Worm (Caenorhabditis elegans) whole organism, L4 larva: ENCODE results near the gene clec-66.

Experiments used
- D1046.2 ChIP-seq: fragments of 200-800 bp; sonication (Bioruptor generic); IDR thresholded peaks from 2 replicates; pipeline ENCODE4 v1.3.6; 2022; ENCODE audit warnings: missing genetic modification characterization, missing compliant biosample characterization
- F10B5.3 ChIP-seq: sonication (generic microtip); optimal IDR thresholded peaks from 2 replicates; lab custom pipeline; 2016; ENCODE audit warnings: mild to moderate bottlenecking, missing genetic modification characterization, missing compliant biosample characterization
- F44E2.7 ChIP-seq: fragments of 200-800 bp; sonication (Bioruptor generic); IDR thresholded peaks from 2 replicates; pipeline ENCODE4 v2.1.2; 2022; ENCODE audit warnings: missing genetic modification characterization, missing compliant biosample characterization
- T26A8.4 ChIP-seq: fragments of 200-800 bp; sonication (Bioruptor generic); IDR thresholded peaks from 2 replicates; pipeline ENCODE4 v1.3.6; 2022; ENCODE audit warnings: missing genetic modification characterization, missing compliant biosample characterization
- Y75B8A.6 ChIP-seq: fragments of 200-800 bp; sonication (Bioruptor generic); IDR thresholded peaks from 2 replicates; pipeline ENCODE4 v1.3.6; 2022; ENCODE audit warnings: missing genetic modification reagents, missing genetic modification characterization, missing compliant biosample characterization
- aha-1 ChIP-seq: fragments of 150-350 bp; peaks from one replicate; lab custom pipeline; 2014; ENCODE audit warnings: missing biosample characterization, missing genetic modification characterization
- aly-2 ChIP-seq: sonication (generic microtip); optimal IDR thresholded peaks from 2 replicates; lab custom pipeline; 2018; ENCODE audit warnings: missing biosample characterization, missing genetic modification characterization
- ama-1 ChIP-seq: fragments of 150-350 bp; optimal IDR thresholded peaks from 2 replicates; lab custom pipeline; 2014; ENCODE audit warnings: inconsistent platforms, mixed read lengths
- arid-1 ChIP-seq: fragments of 200-800 bp; sonication (Bioruptor generic); conservative IDR thresholded peaks from 2 replicates; pipeline ENCODE4 v1.3.6; 2022; ENCODE audit warnings: missing genetic modification reagents, missing genetic modification characterization, missing compliant biosample characterization
- attf-4 ChIP-seq: sonication (generic microtip); optimal IDR thresholded peaks from 3 replicates; lab custom pipeline; 2017; ENCODE audit warnings: missing biosample characterization, missing genetic modification characterization
- ceh-62 ChIP-seq: sonication (generic microtip); optimal IDR thresholded peaks from 2 replicates; lab custom pipeline; 2017; ENCODE audit warnings: missing biosample characterization, missing genetic modification characterization
- ceh-82 ChIP-seq: sonication (generic microtip); optimal IDR thresholded peaks from 2 replicates; lab custom pipeline; 2017; ENCODE audit warnings: missing biosample characterization, missing genetic modification characterization
- cey-2 ChIP-seq: sonication (generic microtip); optimal IDR thresholded peaks from 3 replicates; lab custom pipeline; 2017; ENCODE audit warnings: missing genetic modification characterization, mild to moderate bottlenecking, missing compliant biosample characterization, antibody characterized with exemption, borderline replicate concordance; ENCODE audit not compliant: insufficient read depth
- daf-12 ChIP-seq: fragments of 150-350 bp; optimal IDR thresholded peaks from 2 replicates; lab custom pipeline; 2014; ENCODE audit warnings: missing biosample characterization, missing genetic modification reagents, missing genetic modification characterization
- daf-19 ChIP-seq: fragments of 200-800 bp; sonication (Bioruptor generic); conservative IDR thresholded peaks from 2 replicates; pipeline ENCODE4 v1.3.6; 2022; ENCODE audit warnings: missing genetic modification characterization, missing compliant biosample characterization
- dmd-6 ChIP-seq: fragments of 200-800 bp; sonication (Bioruptor generic); IDR thresholded peaks from 2 replicates; pipeline ENCODE4 v1.3.6; 2022; ENCODE audit warnings: missing genetic modification reagents, missing genetic modification characterization, missing compliant biosample characterization
- dmd-8 ChIP-seq: fragments of 200-800 bp; sonication (Bioruptor generic); IDR thresholded peaks from 2 replicates; pipeline ENCODE4 v1.3.6; 2022; ENCODE audit warnings: missing genetic modification characterization, missing compliant biosample characterization
- dmd-9 ChIP-seq: fragments of 200-800 bp; sonication (Bioruptor generic); IDR thresholded peaks from 2 replicates; pipeline ENCODE4 v1.3.6; 2022; ENCODE audit warnings: missing genetic modification reagents, missing genetic modification characterization, missing compliant biosample characterization
- dpl-1 ChIP-seq: fragments of 150-350 bp; optimal IDR thresholded peaks from 2 replicates; lab custom pipeline; 2014; ENCODE audit warnings: missing biosample characterization, missing genetic modification reagents, missing genetic modification characterization
- dve-1 ChIP-seq: sonication (generic microtip); optimal IDR thresholded peaks from 2 replicates; lab custom pipeline; 2017; ENCODE audit warnings: antibody characterized with exemption, mild to moderate bottlenecking, missing genetic modification characterization, missing compliant biosample characterization; ENCODE audit not compliant: insufficient read depth
- egl-27 ChIP-seq: sonication (generic microtip); optimal IDR thresholded peaks from 3 replicates; lab custom pipeline; 2017; ENCODE audit warnings: missing biosample characterization, missing genetic modification reagents, missing genetic modification characterization
- fos-1 ChIP-seq: fragments of 150-350 bp; optimal IDR thresholded peaks from 2 replicates; lab custom pipeline; 2014; ENCODE audit warnings: missing biosample characterization, missing genetic modification characterization
- hlh-30 ChIP-seq: sonication (generic microtip); optimal IDR thresholded peaks from 2 replicates; lab custom pipeline; 2017; ENCODE audit warnings: antibody characterized with exemption, mild to moderate bottlenecking, missing genetic modification characterization, missing compliant biosample characterization; ENCODE audit not compliant: insufficient read depth
- hmg-1.1 ChIP-seq: fragments of 200-800 bp; sonication (Bioruptor generic); IDR thresholded peaks from 2 replicates; pipeline ENCODE4 v1.3.6; 2022; ENCODE audit warnings: missing genetic modification reagents, missing genetic modification characterization, missing compliant biosample characterization
- jun-1 ChIP-seq: fragments of 150-350 bp; optimal IDR thresholded peaks from 2 replicates; lab custom pipeline; 2014; ENCODE audit warnings: missing biosample characterization, missing genetic modification reagents, missing genetic modification characterization
- lim-7 ChIP-seq: fragments of 200-800 bp; sonication (Bioruptor generic); IDR thresholded peaks from 2 replicates; pipeline ENCODE4 v1.3.6; 2022; ENCODE audit warnings: missing genetic modification characterization, missing compliant biosample characterization
- lin-1 ChIP-seq: fragments of 200-800 bp; sonication (Bioruptor generic); IDR thresholded peaks from 2 replicates; pipeline ENCODE4 v1.3.6; 2022; ENCODE audit warnings: missing genetic modification reagents, missing genetic modification characterization, missing compliant biosample characterization
- lin-15B ChIP-seq: fragments of 150-350 bp; sonication (generic microtip); optimal IDR thresholded peaks from 3 replicates; lab custom pipeline; 2014; ENCODE audit warnings: missing biosample characterization, missing genetic modification characterization
- lsy-2 ChIP-seq, 2 experiments: fragments of 150-350 bp in 1 of 2; sonication (generic microtip) in 1 of 2; optimal IDR thresholded peaks; 2 replicates each; lab custom pipeline; 2014 to 2017; ENCODE audit warnings: missing biosample characterization in 2 of 2, missing genetic modification characterization in 2 of 2
- madf-9 ChIP-seq: fragments of 200-800 bp; sonication (Bioruptor generic); conservative IDR thresholded peaks from 2 replicates; pipeline ENCODE4 v1.3.6; 2022; ENCODE audit warnings: missing genetic modification reagents, missing genetic modification characterization, missing compliant biosample characterization
- mdt-29 ChIP-seq: fragments of 200-800 bp; sonication (Bioruptor generic); IDR thresholded peaks from 2 replicates; pipeline ENCODE4 v1.3.6; 2022; ENCODE audit warnings: missing genetic modification reagents, missing genetic modification characterization, missing compliant biosample characterization
- mxl-2 ChIP-seq: fragments of 200-800 bp; sonication (Bioruptor generic); conservative IDR thresholded peaks from 2 replicates; pipeline ENCODE4 v1.3.6; 2022; ENCODE audit warnings: missing genetic modification reagents, missing genetic modification characterization, missing compliant biosample characterization
- mxl-3 ChIP-seq: fragments of 200-800 bp; sonication (Bioruptor generic); optimal IDR thresholded peaks from 2 replicates; lab custom pipeline; 2018; ENCODE audit warnings: mild to moderate bottlenecking, missing genetic modification characterization, missing compliant biosample characterization
- nhr-102 ChIP-seq: sonication (generic microtip); optimal IDR thresholded peaks from 2 replicates; lab custom pipeline; 2016; ENCODE audit warnings: mild to moderate bottlenecking, missing genetic modification characterization, moderate library complexity, missing compliant biosample characterization
- nhr-237 ChIP-seq: sonication (generic microtip); optimal IDR thresholded peaks from 2 replicates; lab custom pipeline; 2017; ENCODE audit warnings: missing biosample characterization, missing genetic modification characterization
- nhr-25 ChIP-seq: sonication (generic microtip); optimal IDR thresholded peaks from 2 replicates; lab custom pipeline; 2017; ENCODE audit warnings: missing genetic modification characterization, mild to moderate bottlenecking, missing compliant biosample characterization, antibody characterized with exemption, moderate library complexity, borderline replicate concordance; ENCODE audit not compliant: insufficient read depth
- nhr-28 ChIP-seq: fragments of 150-350 bp; optimal IDR thresholded peaks from 2 replicates; lab custom pipeline; 2014; ENCODE audit warnings: missing biosample characterization, missing genetic modification characterization
- nhr-42 ChIP-seq: fragments of 200-800 bp; sonication (Bioruptor generic); IDR thresholded peaks from 2 replicates; pipeline ENCODE4 v1.3.6; 2022; ENCODE audit warnings: missing genetic modification characterization, missing compliant biosample characterization
- nhr-6 ChIP-seq: fragments of 150-350 bp; optimal IDR thresholded peaks from 2 replicates; lab custom pipeline; 2014; ENCODE audit warnings: missing biosample characterization, missing genetic modification characterization
- nhr-76 ChIP-seq: fragments of 150-350 bp; optimal IDR thresholded peaks from 2 replicates; lab custom pipeline; 2014; ENCODE audit warnings: missing biosample characterization, missing genetic modification characterization
- nhr-77 ChIP-seq: fragments of 150-350 bp; optimal IDR thresholded peaks from 2 replicates; lab custom pipeline; 2014; ENCODE audit warnings: missing biosample characterization, missing genetic modification characterization
- pqm-1 ChIP-seq: sonication (generic microtip); optimal IDR thresholded peaks from 2 replicates; lab custom pipeline; 2017; ENCODE audit warnings: missing biosample characterization, missing genetic modification characterization
- rbr-2 ChIP-seq: sonication (generic microtip); optimal IDR thresholded peaks from 2 replicates; lab custom pipeline; 2016; ENCODE audit warnings: missing genotype, missing genetic modification characterization, missing compliant biosample characterization
- sdz-12 ChIP-seq: fragments of 200-800 bp; sonication (Bioruptor generic); optimal IDR thresholded peaks from 2 replicates; lab custom pipeline; 2018; ENCODE audit warnings: mild to moderate bottlenecking, missing genetic modification characterization, missing compliant biosample characterization
- set-16 ChIP-seq: fragments of 200-800 bp; sonication (Bioruptor generic); IDR thresholded peaks from 2 replicates; pipeline ENCODE4 v1.3.6; 2022; ENCODE audit warnings: missing genetic modification reagents, missing genetic modification characterization, missing compliant biosample characterization
- snpc-1.2 ChIP-seq: fragments of 200-800 bp; sonication (Bioruptor generic); IDR thresholded peaks from 2 replicates; pipeline ENCODE4 v1.3.6; 2022; ENCODE audit warnings: missing genetic modification reagents, missing genetic modification characterization, missing compliant biosample characterization
- spr-1 ChIP-seq: sonication (generic microtip); optimal IDR thresholded peaks from 2 replicates; lab custom pipeline; 2016; ENCODE audit warnings: mild to moderate bottlenecking, missing genetic modification characterization, missing compliant biosample characterization
- spr-3 ChIP-seq: fragments of 200-800 bp; sonication (Bioruptor generic); optimal IDR thresholded peaks from 2 replicates; lab custom pipeline; 2018; ENCODE audit warnings: mild to moderate bottlenecking, missing genetic modification characterization, missing compliant biosample characterization
- tag-97 ChIP-seq: fragments of 200-800 bp; sonication (Bioruptor generic); IDR thresholded peaks from 2 replicates; pipeline ENCODE4 v1.3.6; 2022; ENCODE audit warnings: missing genetic modification characterization, missing compliant biosample characterization
- unc-130 ChIP-seq: sonication (generic microtip); optimal IDR thresholded peaks from 2 replicates; lab custom pipeline; 2016; ENCODE audit warnings: missing genetic modification reagents, missing genetic modification characterization, missing compliant biosample characterization
- zfp-2 ChIP-seq: sonication (generic microtip); optimal IDR thresholded peaks from 2 replicates; lab custom pipeline; 2016; ENCODE audit warnings: mild to moderate bottlenecking, missing genetic modification characterization, missing compliant biosample characterization
- zip-11 ChIP-seq: fragments of 200-800 bp; sonication (Bioruptor generic); IDR thresholded peaks from 2 replicates; pipeline ENCODE4 v1.3.6; 2022; ENCODE audit warnings: missing genetic modification characterization, missing compliant biosample characterization

Gene clec-66

DNA sequence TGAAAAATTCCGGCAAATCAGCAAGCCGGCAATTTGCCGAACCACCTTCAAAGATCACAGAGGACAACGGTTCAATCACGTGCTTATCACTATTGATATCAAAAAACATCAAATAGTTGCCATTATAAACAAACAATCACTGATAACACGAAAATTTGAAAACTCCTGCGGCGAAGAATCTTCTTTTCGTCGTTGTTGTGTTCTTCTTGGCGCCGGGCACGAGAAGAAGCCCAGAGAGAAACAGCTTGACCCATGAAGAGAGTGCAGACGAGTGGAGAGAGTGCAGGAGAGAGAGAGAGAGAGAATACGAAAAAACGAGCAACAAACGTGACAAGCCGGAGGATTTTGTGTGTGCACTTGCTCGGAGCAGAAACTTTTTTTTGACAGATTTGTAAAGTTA, 25.5 kb upstream of the clec-66 start (continued):
- no peak for TF ChIP-seq aly-2
- TF ChIP-seq aha-1 (tag; lab: Kevin White, UChicago): peak; percentile 98
- TF ChIP-seq hlh-30: peak; percentile 90
- 0 out of 2 replicates have a peak, but pooled peaks have one; percentile 19 for TF ChIP-seq mdt-29 (GFP tag; lab: Robert Waterston, UW)
- no peak for TF ChIP-seq dpl-1
- no peak for TF ChIP-seq F44E2.7 (GFP tag; lab: Robert Waterston, UW)
- no peak for TF ChIP-seq rbr-2 (tag; lab: Kevin White, UChicago)
- TF ChIP-seq mxl-3: no peak
- peak; percentile 69 for TF ChIP-seq nhr-102
- no peak for TF ChIP-seq snpc-1.2
- TF ChIP-seq zfp-2 (tag; lab: Kevin White, UChicago): no peak
- TF ChIP-seq nhr-6 (tag; lab: Kevin White, UChicago): peak; percentile 58
- TF ChIP-seq attf-4 (tag; lab: Kevin White, UChicago): no peak
- TF ChIP-seq nhr-28: peak; percentile 88
- peak; percentile 52; the same call in 1 of the 2 replicates for TF ChIP-seq lin-1 (GFP tag; lab: Robert Waterston, UW)
- no peak for TF ChIP-seq nhr-25
- no peak for TF ChIP-seq sdz-12
- no peak for TF ChIP-seq zip-11 (GFP tag; lab: Robert Waterston, UW)
- 0 out of 2 replicates have a peak, but pooled peaks have one; percentile 18 for TF ChIP-seq madf-9 (GFP tag; lab: Robert Waterston, UW)
- no peak for TF ChIP-seq egl-27 (tag; lab: Kevin White, UChicago)
- peak; percentile 33 for TF ChIP-seq set-16 (GFP tag; lab: Robert Waterston, UW)
- peak in 1 of 2 experiments; percentile 61 for TF ChIP-seq lsy-2 (tag; optimal IDR thresholded peaks at IDR 0.05; lab: Kevin White, UChicago)
- no peak for TF ChIP-seq tag-97 (GFP tag; lab: Robert Waterston, UW)
- peak; percentile 14 for TF ChIP-seq ama-1 (lab: Kevin White, UChicago)
- 0 out of 2 replicates have a peak, but pooled peaks have one; percentile 44 for TF ChIP-seq T26A8.4 (GFP tag; lab: Robert Waterston, UW)
- TF ChIP-seq ceh-62: no peak
- no peak for TF ChIP-seq dmd-8
- no peak for TF ChIP-seq cey-2
- no peak for TF ChIP-seq lin-15B
- peak; percentile 93 for TF ChIP-seq dmd-6 (GFP tag; lab: Robert Waterston, UW)
- no peak for TF ChIP-seq mxl-2 (GFP tag; lab: Robert Waterston, UW)
- TF ChIP-seq daf-19: no peak
- no peak for TF ChIP-seq nhr-237 (tag; lab: Kevin White, UChicago)
- TF ChIP-seq lim-7 (GFP tag; lab: Robert Waterston, UW): no peak
- TF ChIP-seq spr-3 (GFP tag; lab: Kevin White, UChicago): no peak
- TF ChIP-seq F10B5.3 (tag; lab: Kevin White, UChicago): no peak
- TF ChIP-seq nhr-76 (tag; lab: Kevin White, UChicago): no peak
- TF ChIP-seq fos-1 (tag; lab: Kevin White, UChicago): no peak
- peak; percentile 72 for TF ChIP-seq nhr-77 (tag; lab: Kevin White, UChicago)
- no peak for TF ChIP-seq Y75B8A.6 (GFP tag; lab: Robert Waterston, UW)
- no peak for TF ChIP-seq dmd-9
- TF ChIP-seq spr-1 (tag; lab: Kevin White, UChicago): no peak
- TF ChIP-seq pqm-1 (tag; lab: Kevin White, UChicago): peak; percentile 75
- TF ChIP-seq unc-130 (GFP tag; lab: Kevin White, UChicago): no peak
- peak; percentile 45; the same call in 1 of the 2 replicates for TF ChIP-seq hmg-1.1 (GFP tag; lab: Robert Waterston, UW)
- no peak for TF ChIP-seq arid-1 (GFP tag; lab: Robert Waterston, UW)
- TF ChIP-seq ceh-82 (tag; lab: Kevin White, UChicago): no peak
- TF ChIP-seq jun-1: no peak
- TF ChIP-seq nhr-42 (GFP tag; lab: Robert Waterston, UW): no peak
- peak; percentile 92 for TF ChIP-seq dve-1
- no peak for TF ChIP-seq D1046.2
- no peak for TF ChIP-seq daf-12 (tag; lab: Kevin White, UChicago)
